Worm (Caenorhabditis elegans) whole organism, L3 larva: ENCODE measurements around the gene T09B9.4.

Source experiments
- ZK546.5 ChIP-seq: sonication (generic microtip); optimal IDR thresholded peaks from 2 replicates; lab custom pipeline; 2017; ENCODE audit warnings: missing biosample characterization, missing genetic modification characterization
- aly-2 ChIP-seq: fragments of 150-350 bp; optimal IDR thresholded peaks from 2 replicates; lab custom pipeline; 2014; ENCODE audit warnings: missing biosample characterization, missing genetic modification characterization
- ama-1 ChIP-seq: fragments of 150-350 bp; optimal IDR thresholded peaks from 2 replicates; lab custom pipeline; 2018
- ceh-16 ChIP-seq: sonication (generic microtip); optimal IDR thresholded peaks from 2 replicates; lab custom pipeline; 2017; ENCODE audit warnings: missing biosample characterization, missing genetic modification characterization
- ceh-28 ChIP-seq: fragments of 150-350 bp; optimal IDR thresholded peaks from 2 replicates; lab custom pipeline; 2014; ENCODE audit warnings: missing biosample characterization, missing genetic modification reagents, missing genetic modification characterization
- ceh-82 ChIP-seq: fragments of 150-350 bp; optimal IDR thresholded peaks from 2 replicates; lab custom pipeline; 2014; ENCODE audit warnings: missing biosample characterization, missing genetic modification characterization
- daf-12 ChIP-seq: fragments of 150-350 bp; optimal IDR thresholded peaks from 2 replicates; lab custom pipeline; 2014; ENCODE audit warnings: missing biosample characterization, missing genetic modification reagents, missing genetic modification characterization
- egl-5 ChIP-seq: fragments of 150-350 bp; optimal IDR thresholded peaks from 2 replicates; lab custom pipeline; 2017; ENCODE audit warnings: missing biosample characterization, missing genetic modification reagents, missing genetic modification characterization, inconsistent platforms
- elt-1 ChIP-seq: fragments of 150-350 bp; optimal IDR thresholded peaks from 2 replicates; lab custom pipeline; 2014; ENCODE audit warnings: missing biosample characterization, missing genetic modification characterization
- elt-2 ChIP-seq: sonication (generic microtip); optimal IDR thresholded peaks from 2 replicates; lab custom pipeline; 2016; ENCODE audit warnings: missing genetic modification reagents, mild to moderate bottlenecking, missing genetic modification characterization, missing compliant biosample characterization
- elt-3 ChIP-seq, 3 experiments: fragments of 150-350 bp in 1 of 3; sonication (generic microtip) in 2 of 3; optimal IDR thresholded peaks; 2 replicates in 2 of 3; 4 replicates in 1 of 3; lab custom pipeline; 2014 to 2017; ENCODE audit warnings: missing biosample characterization in 3 of 3, missing genetic modification characterization in 3 of 3
- fkh-10 ChIP-seq: sonication (generic microtip); optimal IDR thresholded peaks from 2 replicates; lab custom pipeline; 2017; ENCODE audit warnings: missing biosample characterization, missing genetic modification reagents, missing genetic modification characterization
- fkh-2 ChIP-seq: fragments of 150-350 bp; optimal IDR thresholded peaks from 2 replicates; lab custom pipeline; 2014; ENCODE audit warnings: missing biosample characterization, missing genetic modification reagents, missing genetic modification characterization
- fos-1 ChIP-seq: fragments of 150-350 bp; optimal IDR thresholded peaks from 2 replicates; lab custom pipeline; 2014; ENCODE audit warnings: missing biosample characterization, missing genetic modification characterization
- hmg-11 ChIP-seq: sonication (generic microtip); optimal IDR thresholded peaks from 2 replicates; lab custom pipeline; 2016; ENCODE audit warnings: missing genetic modification characterization, missing compliant biosample characterization
- jun-1 ChIP-seq: fragments of 150-350 bp; optimal IDR thresholded peaks from 2 replicates; lab custom pipeline; 2014; ENCODE audit warnings: missing biosample characterization, missing genetic modification reagents, missing genetic modification characterization
- lin-15B ChIP-seq: fragments of 150-350 bp; optimal IDR thresholded peaks from 2 replicates; lab custom pipeline; 2014; ENCODE audit warnings: missing biosample characterization, missing genetic modification characterization
- lin-39 ChIP-seq: fragments of 150-350 bp; optimal IDR thresholded peaks from 2 replicates; lab custom pipeline; 2018; ENCODE audit warnings: missing biosample characterization, missing genetic modification reagents, missing genetic modification characterization
- mdl-1 ChIP-seq: fragments of 150-350 bp; optimal IDR thresholded peaks from 2 replicates; lab custom pipeline; 2014; ENCODE audit warnings: missing biosample characterization, missing genetic modification characterization
- mml-1 ChIP-seq: fragments of 150-350 bp; sonication (generic microtip); optimal IDR thresholded peaks from 3 replicates; lab custom pipeline; 2014; ENCODE audit warnings: missing biosample characterization, missing genetic modification characterization
- nfya-1 ChIP-seq: sonication (generic microtip); optimal IDR thresholded peaks from 2 replicates; lab custom pipeline; 2017; ENCODE audit warnings: missing genetic modification characterization, mild to moderate bottlenecking, missing compliant biosample characterization, antibody characterized with exemption, moderate library complexity; ENCODE audit not compliant: insufficient read depth
- nhr-23 ChIP-seq: fragments of 150-350 bp; optimal IDR thresholded peaks from 2 replicates; lab custom pipeline; 2014; ENCODE audit warnings: missing biosample characterization, missing genetic modification reagents, missing genetic modification characterization
- nhr-237 ChIP-seq: fragments of 150-350 bp; optimal IDR thresholded peaks from 2 replicates; lab custom pipeline; 2014; ENCODE audit warnings: missing biosample characterization, missing genetic modification characterization
- nhr-25 ChIP-seq: sonication (generic microtip); optimal IDR thresholded peaks from 2 replicates; lab custom pipeline; 2017; ENCODE audit warnings: missing biosample characterization, missing genetic modification characterization
- nhr-28 ChIP-seq: fragments of 150-350 bp; optimal IDR thresholded peaks from 2 replicates; lab custom pipeline; 2014; ENCODE audit warnings: missing biosample characterization, missing genetic modification characterization
- nhr-43 ChIP-seq: sonication (generic microtip); optimal IDR thresholded peaks from 2 replicates; lab custom pipeline; 2016; ENCODE audit warnings: mild to moderate bottlenecking, missing genetic modification characterization, missing compliant biosample characterization; ENCODE audit not compliant: poor library complexity, severe bottlenecking
- nhr-67 ChIP-seq: fragments of 150-350 bp; optimal IDR thresholded peaks from 2 replicates; lab custom pipeline; 2014; ENCODE audit warnings: missing biosample characterization, missing genetic modification characterization
- nhr-76 ChIP-seq: fragments of 150-350 bp; sonication (generic microtip); optimal IDR thresholded peaks from 5 replicates; lab custom pipeline; 2014; ENCODE audit warnings: missing biosample characterization, missing genetic modification characterization
- pha-4 ChIP-seq: fragments of 150-350 bp; optimal IDR thresholded peaks from 2 replicates; lab custom pipeline; 2014; ENCODE audit warnings: missing biosample characterization, missing genetic modification reagents, missing genetic modification characterization
- pqm-1 ChIP-seq: fragments of 150-350 bp; optimal IDR thresholded peaks from 2 replicates; lab custom pipeline; 2017; ENCODE audit warnings: missing biosample characterization, missing genetic modification characterization, inconsistent platforms
- sea-2 ChIP-seq: fragments of 150-350 bp; sonication (generic microtip); optimal IDR thresholded peaks from 4 replicates; lab custom pipeline; 2014; ENCODE audit warnings: missing biosample characterization, missing genetic modification reagents, missing genetic modification characterization
- skn-1 ChIP-seq: fragments of 150-350 bp; optimal IDR thresholded peaks from 2 replicates; lab custom pipeline; 2014; ENCODE audit warnings: missing biosample characterization, missing genetic modification characterization
- snpc-4 ChIP-seq: fragments of 150-350 bp; optimal IDR thresholded peaks from 2 replicates; lab custom pipeline; 2014; ENCODE audit warnings: missing biosample characterization, missing genetic modification characterization
- tbx-2 ChIP-seq: sonication (generic microtip); optimal IDR thresholded peaks from 2 replicates; lab custom pipeline; 2016; ENCODE audit warnings: mild to moderate bottlenecking, missing genetic modification characterization, missing compliant biosample characterization
- unc-39 ChIP-seq: sonication (generic microtip); optimal IDR thresholded peaks from 4 replicates; lab custom pipeline; 2017; ENCODE audit warnings: missing biosample characterization, missing genetic modification characterization
- unc-62 ChIP-seq: fragments of 150-350 bp; sonication (generic microtip); optimal IDR thresholded peaks from 4 replicates; lab custom pipeline; 2014; ENCODE audit warnings: missing biosample characterization, missing genetic modification reagents, missing genetic modification characterization
- ztf-11 ChIP-seq: fragments of 150-350 bp; optimal IDR thresholded peaks from 2 replicates; lab custom pipeline; 2014; ENCODE audit warnings: missing biosample characterization, missing genetic modification characterization

Gene T09B9.4

DNA sequence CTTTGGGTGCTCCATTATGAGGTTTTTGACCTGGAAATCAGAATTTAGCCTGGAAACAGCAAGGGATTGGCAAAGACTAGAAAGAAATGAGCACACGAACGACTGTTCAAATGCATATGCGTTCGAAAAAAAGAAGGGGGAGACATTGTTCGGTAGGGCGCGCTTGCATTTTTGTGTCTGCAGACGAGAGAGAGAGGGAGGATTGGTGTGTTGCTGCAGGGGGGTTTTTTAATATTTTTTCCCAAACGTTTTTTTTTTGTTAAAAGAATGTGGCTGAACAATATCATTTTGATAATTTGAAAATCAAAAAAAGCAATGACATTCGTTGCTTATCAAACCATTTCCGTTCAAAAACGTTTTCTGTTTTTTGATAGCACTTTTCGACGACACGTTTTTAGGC lies at the start of gene T09B9.4:
T09B9.4 (minus strand) TSS at position 30 of the 400 bp plus-strand sequence.
- TF ChIP-seq hmg-11 (tag; lab: Kevin White, UChicago) (peak; percentile 64), unc-62 (GFP tag; lab: Kevin White, UChicago) (no peak), ZK546.5 (tag; lab: Kevin White, UChicago) (no peak), ceh-16 (no peak), pha-4 (tag; lab: Kevin White, UChicago) (peak; percentile 48), lin-15B (peak; percentile 56), nhr-67 (tag; lab: Kevin White, UChicago) (no peak), aly-2 (tag; lab: Kevin White, UChicago) (no peak), nhr-23 (no peak), elt-2 (tag; lab: Kevin White, UChicago) (peak; percentile 66), nfya-1 (tag; lab: Kevin White, UChicago) (peak; percentile 42), lin-39 (tag; lab: Kevin White, UChicago) (peak; percentile 17), snpc-4 (tag; lab: Kevin White, UChicago) (peak; percentile 15), ama-1 (no peak), skn-1 (tag; lab: Kevin White, UChicago) (no peak), mdl-1 (no peak), nhr-25 (tag; lab: Kevin White, UChicago) (peak; percentile 7)
- TF ChIP-seq, all 47 proteins: peak for 8

DNA sequence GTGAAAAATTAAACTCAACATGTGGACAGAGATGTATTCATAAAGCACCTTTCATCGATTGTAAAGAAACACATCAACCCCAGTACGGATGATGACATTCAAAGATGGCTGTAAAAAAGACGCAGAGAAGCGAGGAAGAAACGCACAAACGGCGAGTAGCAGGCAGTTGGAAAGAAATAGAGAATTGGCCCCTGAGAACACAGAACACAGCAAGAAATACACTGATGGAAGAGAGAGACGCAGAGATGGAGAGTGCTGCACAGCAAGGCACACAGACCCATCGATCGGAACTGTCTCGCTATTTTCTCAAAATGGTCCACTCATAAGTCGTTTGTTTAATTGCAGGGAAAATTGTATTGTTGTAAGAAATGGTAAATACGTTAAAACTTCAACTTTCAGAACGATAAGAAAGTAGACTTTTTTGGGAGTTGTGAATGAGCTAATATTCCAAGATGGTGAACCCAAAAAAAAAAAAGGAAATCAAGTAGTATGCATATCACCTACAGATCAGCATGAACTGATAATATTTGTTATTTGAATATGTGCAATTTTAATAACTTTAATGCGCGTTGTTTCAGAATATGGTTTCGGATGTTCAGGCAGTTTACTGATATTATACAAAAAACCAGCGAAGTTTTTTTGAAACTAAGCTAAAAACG lies 48.6 kb upstream of the T09B9.4 start:
- no peak for TF ChIP-seq fkh-10 (GFP tag; lab: Kevin White, UChicago)
- TF ChIP-seq nfya-1 (tag; lab: Kevin White, UChicago): peak; percentile 70
- peak; percentile 90 for TF ChIP-seq hmg-11 (tag; lab: Kevin White, UChicago)
- no peak for TF ChIP-seq lin-15B
- TF ChIP-seq unc-39 (tag; lab: Kevin White, UChicago): no peak
- peak; percentile 70 for TF ChIP-seq nhr-25 (tag; lab: Kevin White, UChicago)
- no peak for TF ChIP-seq daf-12 (tag; lab: Kevin White, UChicago)
- TF ChIP-seq fkh-2 (tag; lab: Kevin White, UChicago): no peak
- no peak for TF ChIP-seq sea-2 (GFP tag; lab: Kevin White, UChicago)
- no peak for TF ChIP-seq pha-4 (tag; lab: Kevin White, UChicago)
- TF ChIP-seq nhr-28 (tag; lab: Kevin White, UChicago): no peak
- TF ChIP-seq egl-5 (tag; lab: Kevin White, UChicago): peak; percentile 73
- TF ChIP-seq elt-2 (tag; lab: Kevin White, UChicago): peak; percentile 69
- no peak for TF ChIP-seq tbx-2
- peak; percentile 77 for TF ChIP-seq jun-1 (tag; lab: Kevin White, UChicago)
- TF ChIP-seq lin-39 (tag; lab: Kevin White, UChicago): peak; percentile 52
- peak; percentile 95 for TF ChIP-seq skn-1 (tag; lab: Kevin White, UChicago)
- TF ChIP-seq nhr-76: no peak
- no peak for TF ChIP-seq elt-3 (tag; optimal IDR thresholded peaks at IDR 0.05; lab: Kevin White, UChicago)
- no peak for TF ChIP-seq fos-1 (tag; lab: Kevin White, UChicago)
- TF ChIP-seq nhr-23: peak; percentile 50
- peak; percentile 55 for TF ChIP-seq pqm-1 (tag; lab: Kevin White, UChicago)
- no peak for TF ChIP-seq ceh-82 (tag; lab: Kevin White, UChicago)
- peak; percentile 60 for TF ChIP-seq ceh-28

DNA sequence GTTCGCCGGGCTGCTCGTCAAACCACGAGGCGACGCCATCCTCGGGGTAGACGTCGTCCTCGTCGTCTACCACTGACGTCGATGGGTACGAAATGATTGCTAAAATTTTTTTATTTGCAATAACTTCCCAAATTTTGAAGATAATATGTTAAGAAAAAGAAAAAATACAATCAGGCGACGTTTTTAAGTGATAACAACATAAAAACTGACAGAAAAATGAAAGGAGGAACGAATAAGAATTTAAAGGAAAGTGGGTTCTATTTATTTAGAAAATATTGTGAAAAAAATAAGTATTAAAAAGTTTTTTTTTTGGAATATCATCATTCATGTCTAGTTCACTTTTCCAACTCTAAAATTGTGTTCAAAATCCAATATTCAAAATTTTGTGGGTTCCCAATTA lies 48.0 kb upstream of the T09B9.4 start, which contains the start of gene dpy-22:
dpy-22 (minus strand) TSS at position 101 of the 400 bp plus-strand sequence.
- TF ChIP-seq nhr-43 (no peak), nhr-237 (tag; lab: Kevin White, UChicago) (no peak), mml-1 (tag; lab: Kevin White, UChicago) (no peak), elt-1 (tag; lab: Kevin White, UChicago) (no peak), unc-39 (tag; lab: Kevin White, UChicago) (no peak), ztf-11 (tag; lab: Kevin White, UChicago) (no peak), ceh-82 (tag; lab: Kevin White, UChicago) (no peak), pha-4 (tag; lab: Kevin White, UChicago) (no peak), snpc-4 (tag; lab: Kevin White, UChicago) (no peak), fos-1 (tag; lab: Kevin White, UChicago) (no peak)
